Fruit fly (Drosophila melanogaster): ENCODE results near the gene CG15760.

The CG15760 gene

DNA sequence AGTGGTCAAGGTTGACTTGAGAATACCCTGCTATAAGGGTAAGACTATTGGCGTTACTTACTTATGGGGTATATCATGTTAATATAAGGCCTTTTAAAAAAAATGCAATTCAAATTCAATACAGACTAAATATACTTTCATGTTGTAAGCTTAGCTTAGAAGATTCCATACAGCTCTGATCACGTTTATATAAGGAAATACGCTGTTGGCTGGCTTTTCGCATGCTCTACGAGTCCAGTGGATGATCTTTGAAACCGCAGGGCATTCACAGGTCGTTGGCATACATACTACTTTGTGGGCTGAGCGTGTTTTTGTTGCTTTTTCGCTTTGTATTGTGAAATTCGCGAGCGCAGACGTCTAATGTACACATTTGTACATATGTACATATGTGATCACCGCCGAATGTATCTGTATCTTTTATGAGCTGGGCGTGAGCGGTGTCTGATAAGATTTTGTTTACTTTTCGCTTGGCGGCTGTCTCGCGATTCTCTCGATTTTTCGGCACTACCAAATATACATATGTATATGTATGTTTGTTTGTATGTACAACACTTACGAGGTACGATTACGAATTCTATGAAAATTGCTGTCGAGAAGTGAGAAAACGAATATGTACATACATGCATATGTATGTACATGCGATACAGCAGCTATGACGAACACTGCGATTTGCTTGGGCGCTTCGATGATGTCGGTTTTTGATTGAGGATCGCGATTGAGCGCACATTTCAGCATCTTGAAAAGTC is 35.1 kb upstream of the CG15760 start (continued):
- TF ChIP-seq maf-S (GFP tag; optimal IDR thresholded peaks at IDR 0.05) = peak; percentile 17
- TF ChIP-seq B-H1 (GFP tag; IDR thresholded peaks at IDR 0.05) = no peak; the same call in 2 of the 3 replicates
- TF ChIP-seq GATAe (GFP tag; conservative IDR thresholded peaks at IDR 0.05) = no peak
- peak; percentile 70 for TF ChIP-seq CG18599 (GFP tag; optimal IDR thresholded peaks at IDR 0.05)
- TF ChIP-seq row (GFP tag; IDR thresholded peaks at IDR 0.05) = peak; percentile 78
- TF ChIP-seq sqz (GFP tag; optimal IDR thresholded peaks at IDR 0.05) = no peak
- TF ChIP-seq org-1 (GFP tag; optimal IDR thresholded peaks at IDR 0.05) = peak; percentile 42
- peak; percentile 13 for TF ChIP-seq CG12219 (GFP tag; optimal IDR thresholded peaks at IDR 0.05)
- TF ChIP-seq phol (tag; optimal IDR thresholded peaks at IDR 0.05) = no peak
- TF ChIP-seq luna (GFP tag; optimal IDR thresholded peaks at IDR 0.05) = peak; percentile 51
- TF ChIP-seq gfzf (GFP tag; optimal IDR thresholded peaks at IDR 0.05) = no peak
- TF ChIP-seq CG2120 (GFP tag; optimal IDR thresholded peaks at IDR 0.05) = peak; percentile 83
- peak; percentile 63 for TF ChIP-seq HHEX (GFP tag; optimal IDR thresholded peaks at IDR 0.05)
- no peak for TF ChIP-seq ewg (GFP tag; optimal IDR thresholded peaks at IDR 0.05)
- no peak for TF ChIP-seq CG4404 (GFP tag; IDR thresholded peaks at IDR 0.05)
- TF ChIP-seq CG11696 (GFP tag; IDR thresholded peaks at IDR 0.05) = no peak; the same call in 1 of the 2 replicates
- peak; percentile 69 for TF ChIP-seq CG17568 (GFP tag; optimal IDR thresholded peaks at IDR 0.05)
- peak; percentile 18 for TF ChIP-seq ac (GFP tag; optimal IDR thresholded peaks at IDR 0.05)
- no peak for TF ChIP-seq ken (GFP tag; IDR thresholded peaks at IDR 0.05)
- TF ChIP-seq CG8359 (GFP tag; optimal IDR thresholded peaks at IDR 0.05; ENCODE audit: borderline replicate concordance) = no peak
- no peak for TF ChIP-seq knrl (GFP tag; IDR thresholded peaks at IDR 0.05; ENCODE audit: partially characterized antibody)
- TF ChIP-seq BtbVII (GFP tag; optimal IDR thresholded peaks at IDR 0.05) = peak; percentile 57
- peak; percentile 40; the same call in 1 of the 2 replicates for TF ChIP-seq CG31441 (GFP tag; IDR thresholded peaks at IDR 0.05)
- no peak for TF ChIP-seq CG17612 (GFP tag; IDR thresholded peaks at IDR 0.05)
- TF ChIP-seq disco-r (GFP tag; optimal IDR thresholded peaks at IDR 0.05) = no peak
- TF ChIP-seq shn (GFP tag; optimal IDR thresholded peaks at IDR 0.05) = no peak
- no peak for TF ChIP-seq Bdp1 (GFP tag; optimal IDR thresholded peaks at IDR 0.05)
- TF ChIP-seq CG13624 (GFP tag; optimal IDR thresholded peaks at IDR 0.05) = peak; percentile 51
- peak; percentile 48 for TF ChIP-seq HLH54F (GFP tag; optimal IDR thresholded peaks at IDR 0.05)
- TF ChIP-seq fru (optimal IDR thresholded peaks at IDR 0.05) = no peak
- TF ChIP-seq ERR (GFP tag; optimal IDR thresholded peaks at IDR 0.05) = peak; percentile 38
- TF ChIP-seq Ptx1 (GFP tag; IDR thresholded peaks at IDR 0.05) = peak; percentile 39; the same call in 1 of the 2 replicates
- no peak for TF ChIP-seq cato (GFP tag; optimal IDR thresholded peaks at IDR 0.05; ENCODE audit: borderline replicate concordance)
- TF ChIP-seq CG16863 (GFP tag; optimal IDR thresholded peaks at IDR 0.05) = peak; percentile 7
- no peak for TF ChIP-seq CG4820 (GFP tag; optimal IDR thresholded peaks at IDR 0.05)
- no peak for TF ChIP-seq Bgb (GFP tag; IDR thresholded peaks at IDR 0.05; ENCODE audit: partially characterized antibody)
- TF ChIP-seq br (optimal IDR thresholded peaks at IDR 0.05) = no peak
- peak; percentile 80 for TF ChIP-seq CG13296 (GFP tag; optimal IDR thresholded peaks at IDR 0.05)
- no peak for TF ChIP-seq repo (GFP tag; optimal IDR thresholded peaks at IDR 0.05)
- peak; percentile 52 for TF ChIP-seq abd-A (tag; optimal IDR thresholded peaks at IDR 0.05)
- peak; percentile 14 for TF ChIP-seq CG9609 (GFP tag; optimal IDR thresholded peaks at IDR 0.05)
- no peak for TF ChIP-seq Oaz (GFP tag; IDR thresholded peaks at IDR 0.05)
- TF ChIP-seq pb (GFP tag; optimal IDR thresholded peaks at IDR 0.05) = no peak
- peak; percentile 65 for TF ChIP-seq CG6765 (GFP tag; optimal IDR thresholded peaks at IDR 0.05)
- TF ChIP-seq sc (optimal IDR thresholded peaks at IDR 0.05) = no peak
- no peak for TF ChIP-seq sc (GFP tag; optimal IDR thresholded peaks at IDR 0.05)
- no peak for TF ChIP-seq CG3726 (GFP tag; IDR thresholded peaks at IDR 0.05)
- peak; percentile 7 for TF ChIP-seq lbe (GFP tag; optimal IDR thresholded peaks at IDR 0.05)
- peak; percentile 25 for TF ChIP-seq Vsx1 (GFP tag; optimal IDR thresholded peaks at IDR 0.05)
- no peak for TF ChIP-seq Abd-B (GFP tag; optimal IDR thresholded peaks at IDR 0.05)
- TF ChIP-seq bbx (GFP tag; IDR thresholded peaks at IDR 0.05; ENCODE audit: partially characterized antibody) = no peak
